Worm (Caenorhabditis elegans) whole organism, mixed stage, embryonic: ENCODE data around the gene F52C9.5.
A peak's percentile ranks its signal among the peaks of the same experiment; 100 is the strongest.

ENCODE experiments used
- M03D4.4 ChIP-seq: sonication (generic microtip); optimal IDR thresholded peaks from 2 replicates; lab custom pipeline; 2017; ENCODE audit warnings: mild to moderate bottlenecking, missing genetic modification characterization, missing compliant biosample characterization
- bed-3 ChIP-seq: fragments of 200-800 bp; sonication (Bioruptor generic); optimal IDR thresholded peaks from 3 replicates; lab custom pipeline; 2018; ENCODE audit warnings: mild to moderate bottlenecking, missing genetic modification characterization, moderate library complexity, missing compliant biosample characterization
- blmp-1 ChIP-seq: fragments of 150-350 bp; optimal IDR thresholded peaks from 2 replicates; lab custom pipeline; 2014; ENCODE audit warnings: missing biosample characterization, missing genetic modification characterization
- ceh-39 ChIP-seq: fragments of 150-350 bp; optimal IDR thresholded peaks from 2 replicates; lab custom pipeline; 2014; ENCODE audit warnings: missing biosample characterization, missing genetic modification characterization
- ceh-83 ChIP-seq: fragments of 200-800 bp; sonication (Bioruptor generic); optimal IDR thresholded peaks from 2 replicates; lab custom pipeline; 2018; ENCODE audit warnings: mild to moderate bottlenecking, missing genetic modification characterization, missing compliant biosample characterization
- ces-1 ChIP-seq: fragments of 150-350 bp; optimal IDR thresholded peaks from 2 replicates; lab custom pipeline; 2014; ENCODE audit warnings: missing biosample characterization, missing genetic modification reagents, missing genetic modification characterization
- cnd-1 ChIP-seq: fragments of 200-800 bp; sonication (Bioruptor generic); optimal IDR thresholded peaks from 2 replicates; lab custom pipeline; 2018; ENCODE audit warnings: mild to moderate bottlenecking, missing genetic modification characterization, missing compliant biosample characterization
- drap-1 ChIP-seq: fragments of 200-800 bp; sonication (Bioruptor generic); optimal IDR thresholded peaks from 3 replicates; lab custom pipeline; 2018; ENCODE audit warnings: mild to moderate bottlenecking, missing genetic modification characterization, missing compliant biosample characterization
- elt-1 ChIP-seq: sonication (generic microtip); optimal IDR thresholded peaks from 2 replicates; lab custom pipeline; 2017; ENCODE audit warnings: missing genetic modification characterization, mild to moderate bottlenecking, missing compliant biosample characterization, antibody characterized with exemption, moderate library complexity, borderline replicate concordance; ENCODE audit not compliant: insufficient read depth
- elt-3 ChIP-seq: fragments of 150-350 bp; optimal IDR thresholded peaks from 2 replicates; lab custom pipeline; 2014; ENCODE audit warnings: missing biosample characterization, missing genetic modification characterization
- flh-1 ChIP-seq: fragments of 200-800 bp; sonication (Bioruptor generic); optimal IDR thresholded peaks from 2 replicates; lab custom pipeline; 2018; ENCODE audit warnings: mild to moderate bottlenecking, missing genetic modification characterization, moderate library complexity, missing compliant biosample characterization
- hlh-1 ChIP-seq: fragments of 150-350 bp; optimal IDR thresholded peaks from 2 replicates; lab custom pipeline; 2014; ENCODE audit warnings: missing biosample characterization, missing genetic modification reagents, missing genetic modification characterization
- lin-13 ChIP-seq: fragments of 150-350 bp; optimal IDR thresholded peaks from 2 replicates; lab custom pipeline; 2014; ENCODE audit warnings: missing biosample characterization, missing genetic modification characterization
- lin-32 ChIP-seq: fragments of 200-800 bp; sonication (Bioruptor generic); optimal IDR thresholded peaks from 2 replicates; lab custom pipeline; 2018; ENCODE audit warnings: mild to moderate bottlenecking, missing genetic modification characterization, missing compliant biosample characterization
- mab-5 ChIP-seq: fragments of 150-350 bp; optimal IDR thresholded peaks from 2 replicates; lab custom pipeline; 2014; ENCODE audit warnings: missing biosample characterization, missing genetic modification characterization
- mep-1 ChIP-seq: fragments of 150-350 bp; optimal IDR thresholded peaks from 2 replicates; lab custom pipeline; 2017; ENCODE audit warnings: missing biosample characterization, missing genetic modification reagents, missing genetic modification characterization, inconsistent platforms
- nhr-12 ChIP-seq: fragments of 150-350 bp; optimal IDR thresholded peaks from 2 replicates; lab custom pipeline; 2014; ENCODE audit warnings: missing biosample characterization, missing genetic modification characterization
- nhr-2 ChIP-seq: fragments of 150-350 bp; optimal IDR thresholded peaks from 2 replicates; lab custom pipeline; 2014; ENCODE audit warnings: missing biosample characterization, missing genetic modification characterization
- nhr-237 ChIP-seq: fragments of 150-350 bp; optimal IDR thresholded peaks from 2 replicates; lab custom pipeline; 2014; ENCODE audit warnings: missing biosample characterization, missing genetic modification characterization
- nhr-28 ChIP-seq: fragments of 150-350 bp; optimal IDR thresholded peaks from 2 replicates; lab custom pipeline; 2014; ENCODE audit warnings: missing biosample characterization, missing genetic modification characterization
- pha-4 ChIP-seq: fragments of 150-350 bp; optimal IDR thresholded peaks from 2 replicates; lab custom pipeline; 2018; ENCODE audit warnings: missing biosample characterization, missing genetic modification reagents, missing genetic modification characterization
- sem-2 ChIP-seq: fragments of 200-800 bp; sonication (Bioruptor generic); optimal IDR thresholded peaks from 2 replicates; lab custom pipeline; 2018; ENCODE audit warnings: mild to moderate bottlenecking, missing genetic modification characterization, missing compliant biosample characterization
- snpc-4 ChIP-seq: fragments of 150-350 bp; optimal IDR thresholded peaks from 2 replicates; lab custom pipeline; 2014; ENCODE audit warnings: missing biosample characterization, missing genetic modification characterization
- sptf-1 ChIP-seq: sonication (generic microtip); optimal IDR thresholded peaks from 2 replicates; lab custom pipeline; 2017; ENCODE audit warnings: mild to moderate bottlenecking, missing genetic modification characterization, moderate library complexity, missing compliant biosample characterization
- unc-120 ChIP-seq: sonication (generic microtip); optimal IDR thresholded peaks from 2 replicates; lab custom pipeline; 2017; ENCODE audit warnings: missing genetic modification characterization, missing compliant biosample characterization; ENCODE audit not compliant: poor library complexity, severe bottlenecking
- unc-39 ChIP-seq: fragments of 150-350 bp; optimal IDR thresholded peaks from 2 replicates; lab custom pipeline; 2014; ENCODE audit warnings: missing biosample characterization, missing genetic modification characterization
- unc-62 ChIP-seq: fragments of 150-350 bp; optimal IDR thresholded peaks from 2 replicates; lab custom pipeline; 2014; ENCODE audit warnings: missing biosample characterization, missing genetic modification reagents, missing genetic modification characterization
- zip-8 ChIP-seq: fragments of 150-350 bp; optimal IDR thresholded peaks from 2 replicates; lab custom pipeline; 2014; ENCODE audit warnings: missing biosample characterization, missing genetic modification characterization
- ztf-11 ChIP-seq: fragments of 150-350 bp; optimal IDR thresholded peaks from 2 replicates; lab custom pipeline; 2014; ENCODE audit warnings: missing biosample characterization, missing genetic modification characterization

F52C9.5 gene

DNA sequence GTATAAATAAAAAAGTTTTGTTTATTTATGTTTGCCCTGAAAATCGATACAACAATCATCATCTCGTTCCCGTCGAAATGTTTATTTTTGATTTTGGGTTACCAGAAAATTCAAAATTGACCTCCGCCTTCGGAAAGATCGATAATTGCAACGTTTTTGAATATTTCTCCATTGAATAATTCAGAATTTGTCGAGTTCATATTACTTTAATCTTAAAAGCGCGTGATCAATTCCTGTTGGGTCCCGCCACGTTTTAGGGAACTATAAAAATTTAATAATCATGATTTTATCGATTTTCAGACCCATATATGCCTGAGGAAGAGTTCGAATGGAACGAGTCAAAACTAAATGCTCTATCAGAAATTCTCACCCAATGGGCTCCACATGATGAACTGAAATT is 24.3 kb downstream of the F52C9.5 start, which contains the start of gene sorf-2:
TSS of gene sorf-2 (plus strand) at position 301 of the 400 bp plus-strand sequence.
- no peak for TF ChIP-seq lin-32
- TF ChIP-seq ceh-83 (GFP tag; lab: Kevin White, UChicago) = no peak
- no peak for TF ChIP-seq flh-1 (GFP tag; lab: Kevin White, UChicago)
- TF ChIP-seq nhr-2 (tag; lab: Kevin White, UChicago) = no peak
- TF ChIP-seq hlh-1 = no peak
- no peak for TF ChIP-seq pha-4 (tag; lab: Kevin White, UChicago)
- no peak for TF ChIP-seq nhr-237 (tag; lab: Kevin White, UChicago)
- TF ChIP-seq drap-1 (GFP tag; lab: Kevin White, UChicago) = no peak

DNA sequence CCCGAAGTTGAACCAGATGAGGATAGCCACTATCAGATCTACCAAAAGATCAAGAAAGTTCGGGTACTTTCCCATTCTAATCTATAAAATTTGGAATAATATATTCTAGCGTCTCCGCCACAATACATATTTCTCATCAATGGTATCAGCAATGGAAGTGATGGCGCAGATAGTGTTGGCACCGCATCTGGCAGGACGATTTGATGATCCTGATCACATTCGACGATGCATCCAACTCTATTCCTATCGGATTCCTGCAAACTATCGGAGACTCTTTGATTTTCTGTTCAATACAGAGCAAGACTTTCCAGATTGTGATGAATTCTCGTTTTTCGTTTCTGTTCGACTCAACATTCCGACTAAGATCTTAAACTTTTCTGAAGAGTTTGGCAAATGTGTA is 27.4 kb downstream of the F52C9.5 start:
- TF ChIP-seq zip-8 (no peak), lin-13 (tag; lab: Kevin White, UChicago) (no peak), mab-5 (tag; lab: Kevin White, UChicago) (no peak), sem-2 (GFP tag; lab: Kevin White, UChicago) (no peak), drap-1 (GFP tag; lab: Kevin White, UChicago) (no peak), mep-1 (tag; lab: Kevin White, UChicago) (no peak), unc-120 (tag; lab: Kevin White, UChicago) (no peak), sptf-1 (tag; lab: Kevin White, UChicago) (no peak), unc-62 (GFP tag; lab: Kevin White, UChicago) (no peak), pha-4 (tag; lab: Kevin White, UChicago) (no peak), lin-32 (no peak), elt-1 (tag; lab: Kevin White, UChicago) (no peak), M03D4.4 (tag; lab: Kevin White, UChicago) (no peak)

DNA sequence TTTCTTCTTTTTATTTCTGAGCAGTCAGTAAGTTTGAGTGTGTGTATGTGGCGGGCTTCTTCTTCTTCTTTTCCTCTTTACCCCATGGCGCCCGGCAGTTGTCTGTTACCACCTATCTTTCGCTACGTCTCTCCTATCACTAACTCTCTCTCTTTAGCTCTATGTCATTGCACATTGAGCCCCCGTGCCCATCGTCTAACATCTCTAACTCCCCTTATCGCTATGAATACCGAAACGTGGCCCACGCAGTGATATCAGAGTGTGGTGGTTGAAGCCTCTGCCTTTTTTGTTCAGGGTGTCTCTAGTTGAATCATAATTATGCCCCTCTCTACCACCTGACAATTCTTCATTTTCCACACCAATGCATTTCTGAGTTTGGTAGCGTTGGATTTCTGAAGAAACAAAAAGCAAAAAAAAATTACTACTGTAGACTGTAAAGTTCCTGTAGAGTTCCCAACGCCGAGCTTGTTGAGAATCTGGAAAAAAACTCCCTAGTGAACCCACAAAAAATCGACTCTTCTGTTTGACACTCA is 32.6 kb downstream of the F52C9.5 start:
- no peak for TF ChIP-seq lin-32
- no peak for TF ChIP-seq cnd-1
- TF ChIP-seq ztf-11 (tag; lab: Kevin White, UChicago) = no peak
- no peak for TF ChIP-seq sem-2 (GFP tag; lab: Kevin White, UChicago)
- TF ChIP-seq mep-1 (tag; lab: Kevin White, UChicago) = no peak
- peak; percentile 20 for TF ChIP-seq unc-120 (tag; lab: Kevin White, UChicago)
- no peak for TF ChIP-seq pha-4 (tag; lab: Kevin White, UChicago)
- no peak for TF ChIP-seq sptf-1 (tag; lab: Kevin White, UChicago)
- TF ChIP-seq M03D4.4 (tag; lab: Kevin White, UChicago) = no peak
- no peak for TF ChIP-seq elt-1 (tag; lab: Kevin White, UChicago)
- no peak for TF ChIP-seq nhr-28 (tag; lab: Kevin White, UChicago)
- TF ChIP-seq ceh-39 (tag; lab: Kevin White, UChicago) = no peak
- no peak for TF ChIP-seq ces-1 (GFP tag; lab: Kevin White, UChicago)
- no peak for TF ChIP-seq blmp-1 (tag; lab: Kevin White, UChicago)
- TF ChIP-seq hlh-1 = peak; percentile 9
- no peak for TF ChIP-seq bed-3 (GFP tag; lab: Kevin White, UChicago)

DNA sequence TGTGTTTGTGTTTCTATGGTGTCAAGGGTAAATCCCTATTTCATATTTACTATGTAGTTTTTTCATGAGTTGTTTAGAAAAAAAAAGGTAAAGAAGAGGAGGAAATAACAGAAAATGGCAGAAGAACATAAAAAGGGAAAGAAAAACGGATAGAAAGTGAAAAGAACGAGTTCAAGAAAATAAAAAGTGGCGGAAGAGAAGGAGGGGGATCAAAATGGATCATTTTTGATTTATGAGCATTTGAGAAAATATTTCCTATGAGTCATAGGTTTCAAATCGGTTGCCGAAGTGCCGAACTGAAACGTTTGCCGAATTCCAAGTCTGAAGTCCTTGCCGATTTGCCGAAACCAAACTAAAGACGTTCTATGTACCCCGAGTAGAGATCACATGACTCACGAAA is 36.8 kb downstream of the F52C9.5 start:
- TF ChIP-seq bed-3 (GFP tag; lab: Kevin White, UChicago) (no peak), unc-62 (GFP tag; lab: Kevin White, UChicago) (no peak), unc-39 (tag; lab: Kevin White, UChicago) (no peak), elt-3 (tag; lab: Kevin White, UChicago) (no peak), sem-2 (GFP tag; lab: Kevin White, UChicago) (no peak), ceh-83 (GFP tag; lab: Kevin White, UChicago) (no peak), zip-8 (no peak), nhr-12 (tag; lab: Kevin White, UChicago) (no peak), mab-5 (tag; lab: Kevin White, UChicago) (no peak), hlh-1 (no peak)

DNA sequence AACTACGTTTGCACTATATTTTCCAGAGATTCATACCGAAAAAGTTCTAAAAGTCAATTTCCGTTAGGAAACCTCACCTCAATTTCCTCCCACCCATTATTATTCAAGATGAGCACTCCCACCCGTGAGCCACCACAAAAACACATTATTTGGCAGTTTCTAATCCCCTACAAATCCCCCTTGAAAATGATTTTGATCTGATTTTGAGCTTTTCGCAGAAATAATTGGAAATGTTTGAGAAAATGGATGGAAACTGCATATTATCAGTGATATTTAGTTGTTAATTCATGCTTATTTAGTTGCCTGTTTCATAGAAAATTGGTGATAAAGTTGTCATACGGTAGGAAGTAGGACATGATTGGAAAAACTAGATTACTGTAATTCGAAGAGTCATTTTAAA is 38.5 kb downstream of the F52C9.5 start:
- TF ChIP-seq zip-8 (no peak), snpc-4 (tag; lab: Kevin White, UChicago) (no peak)
- TF ChIP-seq, all 35 proteins: peak for 0
